Fruit fly (Drosophila melanogaster) Kc167 (cell line): Measurements from ENCODE around the gene CG6055.

Source experiments
- insv ChIP-seq: fragments of >200 bp; optimal IDR thresholded peaks from 3 replicates; lab custom pipeline; 2018; ENCODE audit warnings: missing external identifiers
- psq ChIP-seq: fragments of >200 bp; optimal IDR thresholded peaks from 2 replicates; lab custom pipeline; 2017; ENCODE audit warnings: missing external identifiers

- TF ChIP-seq insv (lab: Kevin White, UChicago) (no peak), psq (lab: Kevin White, UChicago) (no peak)
Observed at dm6 chr2L:7491902-7492301, 25.6 kb downstream of the CG6055 start.
